Worm (Caenorhabditis elegans) whole organism, late embryonic: ENCODE results near the gene acbp-5.

Source experiments
- ama-1 ChIP-seq: fragments of 150-350 bp; optimal IDR thresholded peaks from 2 replicates; lab custom pipeline; 2014
- ceh-2 ChIP-seq: sonication (generic microtip); optimal IDR thresholded peaks from 2 replicates; lab custom pipeline; 2016; ENCODE audit warnings: missing genotype, missing genetic modification characterization, missing compliant biosample characterization
- ceh-22 ChIP-seq: sonication (generic microtip); optimal IDR thresholded peaks from 2 replicates; lab custom pipeline; 2017; ENCODE audit warnings: missing biosample characterization, missing genetic modification characterization
- ceh-6 ChIP-seq: fragments of 200-800 bp; sonication (Bioruptor generic); optimal IDR thresholded peaks from 2 replicates; lab custom pipeline; 2018; ENCODE audit warnings: mild to moderate bottlenecking, missing genetic modification characterization, missing compliant biosample characterization
- ceh-9 ChIP-seq: sonication (generic microtip); optimal IDR thresholded peaks from 2 replicates; lab custom pipeline; 2016; ENCODE audit warnings: mild to moderate bottlenecking, missing genetic modification characterization, inconsistent platforms, missing compliant biosample characterization
- elt-2 ChIP-seq: sonication (generic microtip); optimal IDR thresholded peaks from 2 replicates; lab custom pipeline; 2016; ENCODE audit warnings: missing genetic modification reagents, missing genetic modification characterization, missing compliant biosample characterization
- ets-4 ChIP-seq: sonication (generic microtip); optimal IDR thresholded peaks from 2 replicates; lab custom pipeline; 2016; ENCODE audit warnings: missing genetic modification characterization, missing compliant biosample characterization
- madf-2 ChIP-seq: sonication (generic microtip); optimal IDR thresholded peaks from 2 replicates; lab custom pipeline; 2017; ENCODE audit warnings: missing genetic modification characterization, missing compliant biosample characterization
- pha-4 ChIP-seq: fragments of 150-350 bp; optimal IDR thresholded peaks from 2 replicates; lab custom pipeline; 2018; ENCODE audit warnings: missing biosample characterization, missing genetic modification reagents, missing genetic modification characterization
- unc-3 ChIP-seq, 2 experiments: fragments of 200-800 bp in 1 of 2; sonication (Bioruptor generic) in 1 of 2; sonication (generic microtip) in 1 of 2; conservative IDR thresholded peaks in 1 of 2; optimal IDR thresholded peaks in 1 of 2; 2 replicates each; pipeline versions ENCODE4 v1.3.6 to Lab custom; 2016 to 2022; ENCODE audit warnings: missing compliant biosample characterization in 2 of 2, missing genetic modification characterization in 2 of 2, missing genetic modification reagents in 1 of 2
- zip-5 ChIP-seq: sonication (generic microtip); optimal IDR thresholded peaks from 2 replicates; lab custom pipeline; 2016; ENCODE audit warnings: missing genetic modification characterization, missing compliant biosample characterization

- no peak for TF ChIP-seq ceh-22 (tag; lab: Kevin White, UChicago)
- no peak for TF ChIP-seq ets-4 (tag; lab: Kevin White, UChicago)
- no peak for TF ChIP-seq ceh-9 (tag; lab: Kevin White, UChicago)
- TF ChIP-seq elt-2 (tag; lab: Kevin White, UChicago) = no peak
- no peak for TF ChIP-seq ama-1 (lab: Kevin White, UChicago)
- TF ChIP-seq pha-4 (tag; lab: Kevin White, UChicago) = no peak
- TF ChIP-seq unc-3 (GFP tag; conservative IDR thresholded peaks at IDR 0.05; lab: Robert Waterston, UW) = no peak
- TF ChIP-seq unc-3 (tag; optimal IDR thresholded peaks at IDR 0.05; lab: Kevin White, UChicago) = no peak
- no peak for TF ChIP-seq ceh-6
- TF ChIP-seq madf-2 (tag; lab: Kevin White, UChicago) = no peak
- TF ChIP-seq ceh-2 (tag; lab: Kevin White, UChicago) = no peak
- no peak for TF ChIP-seq zip-5
Measured at ce11 chrIII:13623014-13623413, 18.5 kb downstream of the acbp-5 start, which contains the start of gene mlc-5.
